Worm (Caenorhabditis elegans): ENCODE results near the gene tsen-34.

ce11 chrIV:4137472-4137871, 40.8 kb upstream of the tsen-34 start, which contains the start of gene F49F1.9:
- TF ChIP-seq zag-1 (tag; optimal IDR thresholded peaks at IDR 0.05) (no peak), sptf-1 (tag; optimal IDR thresholded peaks at IDR 0.05) (no peak), unc-62 (GFP tag; optimal IDR thresholded peaks at IDR 0.05) (no peak), nhr-76 (tag; optimal IDR thresholded peaks at IDR 0.05) (no peak), aly-2 (tag; optimal IDR thresholded peaks at IDR 0.05) (no peak), ama-1 (optimal IDR thresholded peaks at IDR 0.05) (no peak), C16A3.4 (tag; optimal IDR thresholded peaks at IDR 0.05) (no peak), nhr-237 (tag; optimal IDR thresholded peaks at IDR 0.05) (no peak), ceh-82 (tag; optimal IDR thresholded peaks at IDR 0.05) (no peak), egl-27 (tag; optimal IDR thresholded peaks at IDR 0.05) (no peak), pqm-1 (tag; optimal IDR thresholded peaks at IDR 0.05) (no peak), jun-1 (tag; optimal IDR thresholded peaks at IDR 0.05) (no peak)

All from whole organism, L1 larva.